Fruit fly (Drosophila melanogaster): Measurements from ENCODE around the gene CG31862.

CG31862 gene

dm6 chr2L:12350880-12351279 is 12.2 kb downstream of the CG31862 start (continued):
- TF ChIP-seq CG2712 (tag; optimal IDR thresholded peaks at IDR 0.05) (peak; percentile 59), Sry-δ (GFP tag; optimal IDR thresholded peaks at IDR 0.05) (peak; percentile 2), CG3995 (GFP tag; optimal IDR thresholded peaks at IDR 0.05) (no peak), Neu2 (GFP tag; optimal IDR thresholded peaks at IDR 0.05; ENCODE audit: borderline replicate concordance) (peak; percentile 57), CG12236 (GFP tag; optimal IDR thresholded peaks at IDR 0.05) (peak; percentile 41), pros (GFP tag; optimal IDR thresholded peaks at IDR 0.05) (no peak), CG32772 (GFP tag; IDR thresholded peaks at IDR 0.05) (no peak), stc (GFP tag; IDR thresholded peaks at IDR 0.05) (0 out of 2 replicates have a peak, but pooled peaks have one; percentile 41), CG17612 (GFP tag; IDR thresholded peaks at IDR 0.05) (no peak), CG11247 (GFP tag; IDR thresholded peaks at IDR 0.05) (no peak), croc (GFP tag; conservative IDR thresholded peaks at IDR 0.05) (peak; percentile 51; the same call in 1 of the 3 replicates), CG6791 (GFP tag; IDR thresholded peaks at IDR 0.05; ENCODE audit: partially characterized antibody) (no peak), YL-1 (GFP tag; optimal IDR thresholded peaks at IDR 0.05) (no peak), CG14710 (tag; optimal IDR thresholded peaks at IDR 0.05) (peak; percentile 44), prd (optimal IDR thresholded peaks at IDR 0.05) (no peak), prd (GFP tag; IDR thresholded peaks at IDR 0.05) (peak; percentile 88), CG12942 (GFP tag; optimal IDR thresholded peaks at IDR 0.05) (no peak), CG7745 (tag; optimal IDR thresholded peaks at IDR 0.05) (no peak), da (GFP tag; optimal IDR thresholded peaks at IDR 0.05) (no peak), Hmx (GFP tag; optimal IDR thresholded peaks at IDR 0.05) (no peak), repo (GFP tag; optimal IDR thresholded peaks at IDR 0.05) (peak; percentile 41), dimm (GFP tag; IDR thresholded peaks at IDR 0.05) (0 out of 2 replicates have a peak, but pooled peaks have one; percentile 14), odd (GFP tag; optimal IDR thresholded peaks at IDR 0.05) (no peak), wek (GFP tag; optimal IDR thresholded peaks at IDR 0.05) (no peak), Mrtf (GFP tag; IDR thresholded peaks at IDR 0.05) (0 out of 3 replicates have a peak, but pooled peaks have one; percentile 38), CG9797 (GFP tag; optimal IDR thresholded peaks at IDR 0.05) (no peak), CG10209 (GFP tag; optimal IDR thresholded peaks at IDR 0.05) (peak; percentile 39), klu (GFP tag; IDR thresholded peaks at IDR 0.05) (peak; percentile 25; the same call in 1 of the 2 replicates), esg (GFP tag; conservative IDR thresholded peaks at IDR 0.05) (no peak), CG18764 (GFP tag; optimal IDR thresholded peaks at IDR 0.05) (peak; percentile 24), CG4707 (GFP tag; optimal IDR thresholded peaks at IDR 0.05) (peak; percentile 2), chm (GFP tag; IDR thresholded peaks at IDR 0.05) (peak; percentile 59; the same call in 1 of the 2 replicates), Sox100B (GFP tag; optimal IDR thresholded peaks at IDR 0.05) (peak; percentile 24), CG9437 (GFP tag; optimal IDR thresholded peaks at IDR 0.05) (no peak), CG32532 (GFP tag; IDR thresholded peaks at IDR 0.05) (peak; percentile 27; the same call in 1 of the 2 replicates), NFAT (GFP tag; IDR thresholded peaks at IDR 0.05) (no peak), mam (GFP tag; optimal IDR thresholded peaks at IDR 0.05) (peak; percentile 23), B-H1 (GFP tag; IDR thresholded peaks at IDR 0.05) (no peak), CG1603 (tag; optimal IDR thresholded peaks at IDR 0.05) (peak; percentile 84), pb (GFP tag; optimal IDR thresholded peaks at IDR 0.05) (peak; percentile 17), sim (GFP tag; IDR thresholded peaks at IDR 0.05) (peak; percentile 51; the same call in 1 of the 2 replicates), phol (tag; optimal IDR thresholded peaks at IDR 0.05) (peak; percentile 51), CG18619 (GFP tag; optimal IDR thresholded peaks at IDR 0.05) (no peak), ftz-f1 (GFP tag; optimal IDR thresholded peaks at IDR 0.05) (no peak), CG16813 (GFP tag; IDR thresholded peaks at IDR 0.05; ENCODE audit: partially characterized antibody) (no peak), zf30C (GFP tag; optimal IDR thresholded peaks at IDR 0.05) (peak; percentile 64), sob (GFP tag; IDR thresholded peaks at IDR 0.05) (peak; percentile 46; the same call in 1 of the 2 replicates), H2.0 (GFP tag; IDR thresholded peaks at IDR 0.05) (peak; percentile 33; the same call in 1 of the 2 replicates), CG7786 (GFP tag; optimal IDR thresholded peaks at IDR 0.05) (peak; percentile 56), CG2199 (GFP tag; IDR thresholded peaks at IDR 0.05) (0 out of 3 replicates have a peak, but pooled peaks have one; percentile 13), E2f1 (GFP tag; IDR thresholded peaks at IDR 0.05) (peak; percentile 18; the same call in 1 of the 2 replicates)
